Fruit fly (Drosophila melanogaster): ENCODE results near the gene spen.

Gene spen

DNA sequence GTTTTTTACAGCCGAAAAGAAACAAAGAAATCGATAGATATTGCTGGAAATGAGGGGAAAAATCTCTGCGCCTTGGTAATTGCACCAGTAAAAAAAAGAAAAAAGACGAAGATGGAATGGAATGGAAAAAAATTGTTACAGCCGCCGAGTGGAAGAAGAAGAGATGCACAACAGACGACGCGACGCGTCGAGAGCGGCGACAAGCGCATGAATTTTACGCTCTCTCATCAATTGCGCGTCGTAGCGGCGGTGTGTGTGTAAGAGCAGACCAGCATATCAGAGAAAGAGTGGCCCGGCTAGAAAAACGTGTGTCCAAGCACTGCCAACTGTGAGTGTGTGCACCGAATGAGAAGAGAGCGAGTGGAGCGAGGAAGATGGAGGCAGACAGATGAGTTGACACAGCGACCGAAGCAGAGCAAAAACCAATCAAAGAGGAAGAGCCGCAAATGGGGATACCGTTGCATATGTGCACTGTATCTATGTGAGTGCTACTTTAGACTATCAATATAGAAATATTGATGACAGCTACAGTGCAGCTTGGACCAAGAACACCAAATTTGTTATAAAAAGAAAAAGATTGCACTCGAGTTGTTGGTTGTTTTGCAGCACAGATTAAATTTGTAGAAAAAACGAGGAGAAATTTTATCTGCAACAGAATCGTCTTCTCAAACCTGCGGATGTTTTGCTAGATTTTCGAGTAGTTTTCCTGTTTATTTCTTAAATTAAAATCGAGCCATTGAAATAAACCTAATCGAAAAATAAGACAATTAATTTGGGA lies 90.4 kb downstream of the spen start (continued):
- TF ChIP-seq CG11560 (tag; IDR thresholded peaks at IDR 0.05): no peak
- TF ChIP-seq zfh1 (GFP tag; IDR thresholded peaks at IDR 0.05): 0 out of 3 replicates have a peak, but pooled peaks have one; percentile 4
- TF ChIP-seq CG1603 (tag; optimal IDR thresholded peaks at IDR 0.05): no peak
- no peak for TF ChIP-seq CG15011 (GFP tag; optimal IDR thresholded peaks at IDR 0.05)
- no peak for TF ChIP-seq CG8359 (GFP tag; optimal IDR thresholded peaks at IDR 0.05; ENCODE audit: borderline replicate concordance)
- TF ChIP-seq slp2 (GFP tag; optimal IDR thresholded peaks at IDR 0.05): no peak
- no peak for TF ChIP-seq Lpt (GFP tag; optimal IDR thresholded peaks at IDR 0.05)
- TF ChIP-seq Stat92E (GFP tag; optimal IDR thresholded peaks at IDR 0.05): peak in 1 of 3 experiments; percentile 15
- TF ChIP-seq unc-4 (GFP tag; IDR thresholded peaks at IDR 0.05; ENCODE audit: partially characterized antibody): no peak; the same call in 1 of the 2 replicates
- no peak for TF ChIP-seq CG2116 (GFP tag; optimal IDR thresholded peaks at IDR 0.05)
- no peak for TF ChIP-seq Tbp (GFP tag; optimal IDR thresholded peaks at IDR 0.05)
- TF ChIP-seq Elba2 (GFP tag; optimal IDR thresholded peaks at IDR 0.05): no peak
- TF ChIP-seq Mrtf (GFP tag; IDR thresholded peaks at IDR 0.05): no peak
- no peak for TF ChIP-seq HLH3B (GFP tag; IDR thresholded peaks at IDR 0.05)
- TF ChIP-seq CG15479 (GFP tag; optimal IDR thresholded peaks at IDR 0.05): peak; percentile 87
- TF ChIP-seq NfI (GFP tag; optimal IDR thresholded peaks at IDR 0.05): no peak
- no peak for TF ChIP-seq CG11696 (GFP tag; IDR thresholded peaks at IDR 0.05)
- TF ChIP-seq CG16813 (GFP tag; IDR thresholded peaks at IDR 0.05; ENCODE audit: partially characterized antibody): no peak; the same call in 2 of the 3 replicates
- no peak for TF ChIP-seq Kr (GFP tag; optimal IDR thresholded peaks at IDR 0.05)
- TF ChIP-seq MTF-1 (GFP tag; optimal IDR thresholded peaks at IDR 0.05; ENCODE audit: borderline replicate concordance): no peak
- no peak for TF ChIP-seq hkb (optimal IDR thresholded peaks at IDR 0.05)
- TF ChIP-seq hkb (GFP tag; IDR thresholded peaks at IDR 0.05): no peak
- TF ChIP-seq Med (GFP tag): peak; percentile 42
- no peak for TF ChIP-seq ERR (GFP tag; optimal IDR thresholded peaks at IDR 0.05)
- 0 out of 2 replicates have a peak, but pooled peaks have one; percentile 9 for TF ChIP-seq CG16779 (GFP tag; IDR thresholded peaks at IDR 0.05)
- TF ChIP-seq B-H1 (GFP tag; IDR thresholded peaks at IDR 0.05): no peak
- TF ChIP-seq CG6175 (GFP tag; IDR thresholded peaks at IDR 0.05): no peak
- TF ChIP-seq z (GFP tag; IDR thresholded peaks at IDR 0.05): peak; percentile 73; the same call in 2 of the 3 replicates
- no peak for TF ChIP-seq bigmax (GFP tag; optimal IDR thresholded peaks at IDR 0.05)
- no peak for TF ChIP-seq zen (tag; optimal IDR thresholded peaks at IDR 0.05)
- TF ChIP-seq ems (GFP tag; optimal IDR thresholded peaks at IDR 0.05): no peak
- TF ChIP-seq odd (GFP tag; optimal IDR thresholded peaks at IDR 0.05): no peak
- no peak for TF ChIP-seq CG9876 (GFP tag; optimal IDR thresholded peaks at IDR 0.05)
- TF ChIP-seq CG13287 (GFP tag; IDR thresholded peaks at IDR 0.05; ENCODE audit: partially characterized antibody): peak; percentile 62
- TF ChIP-seq Ravus (GFP tag; IDR thresholded peaks at IDR 0.05): no peak
- no peak for TF ChIP-seq D19B (GFP tag; optimal IDR thresholded peaks at IDR 0.05)
- TF ChIP-seq dmrt99B (tag; optimal IDR thresholded peaks at IDR 0.05): peak; percentile 13
- no peak for TF ChIP-seq cad (GFP tag; optimal IDR thresholded peaks at IDR 0.05)
- TF ChIP-seq ATbp (GFP tag; optimal IDR thresholded peaks at IDR 0.05): no peak
- TF ChIP-seq fu2 (GFP tag; optimal IDR thresholded peaks at IDR 0.05): no peak
- TF ChIP-seq nau (GFP tag; optimal IDR thresholded peaks at IDR 0.05): no peak
- TF ChIP-seq CG11456 (GFP tag; IDR thresholded peaks at IDR 0.05): no peak
